Fruit fly (Drosophila melanogaster) Kc167 (cell line): ENCODE results near the gene Scm.

Experiments used
- Myc ChIP-seq: fragments of >200 bp; optimal IDR thresholded peaks from 2 replicates; lab custom pipeline; 2017; ENCODE audit warnings: missing external identifiers
- Sin3A ChIP-seq: fragments of >200 bp; optimal IDR thresholded peaks from 2 replicates; lab custom pipeline; 2018; ENCODE audit warnings: missing external identifiers
- h ChIP-seq: fragments of >200 bp; optimal IDR thresholded peaks from 3 replicates; lab custom pipeline; 2018; ENCODE audit warnings: missing external identifiers
- psq ChIP-seq: fragments of >200 bp; optimal IDR thresholded peaks from 2 replicates; lab custom pipeline; 2017; ENCODE audit warnings: missing external identifiers
- ttk ChIP-seq: sonication (Bioruptor generic); optimal IDR thresholded peaks from 2 replicates; lab custom pipeline; 2017; ENCODE audit warnings: missing external identifiers

DNA sequence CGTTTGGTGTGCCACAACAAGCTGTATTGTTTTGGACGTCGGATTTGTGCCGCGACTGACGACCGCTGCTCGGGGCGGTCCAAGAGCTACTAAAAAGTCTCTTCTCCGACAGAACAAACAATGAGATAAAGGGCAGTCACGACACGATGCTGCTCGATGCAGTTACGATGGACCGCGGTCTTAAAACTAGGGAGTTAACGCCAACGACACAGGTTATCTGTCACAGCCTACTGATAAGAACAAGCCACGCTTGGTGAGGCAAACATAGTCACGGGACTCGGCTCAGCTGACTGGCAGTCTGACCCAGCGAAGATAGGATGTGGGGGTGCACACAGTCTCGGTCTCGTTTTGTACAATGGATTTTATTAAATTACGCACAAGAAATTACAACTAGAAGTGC is 46.7 kb upstream of the Scm start, which contains the start of gene CG9444:
- TF ChIP-seq h (no peak), ttk (lab: Kevin White, UChicago) (no peak), psq (lab: Kevin White, UChicago) (no peak), Myc (lab: Kevin White, UChicago) (no peak), Sin3A (lab: Kevin White, UChicago) (no peak)
